Worm (Caenorhabditis elegans) whole organism, L3 larva: ENCODE data around the gene hlh-26.

Source experiments
- R02D3.7 ChIP-seq: fragments of 150-350 bp; optimal IDR thresholded peaks from 2 replicates; lab custom pipeline; 2014; ENCODE audit warnings: missing biosample characterization, missing genetic modification characterization
- ZK546.5 ChIP-seq: sonication (generic microtip); optimal IDR thresholded peaks from 2 replicates; lab custom pipeline; 2017; ENCODE audit warnings: missing biosample characterization, missing genetic modification characterization
- aly-2 ChIP-seq: fragments of 150-350 bp; optimal IDR thresholded peaks from 2 replicates; lab custom pipeline; 2014; ENCODE audit warnings: missing biosample characterization, missing genetic modification characterization
- ceh-16 ChIP-seq: sonication (generic microtip); optimal IDR thresholded peaks from 2 replicates; lab custom pipeline; 2017; ENCODE audit warnings: missing biosample characterization, missing genetic modification characterization
- ceh-28 ChIP-seq: fragments of 150-350 bp; optimal IDR thresholded peaks from 2 replicates; lab custom pipeline; 2014; ENCODE audit warnings: missing biosample characterization, missing genetic modification reagents, missing genetic modification characterization
- daf-12 ChIP-seq: fragments of 150-350 bp; optimal IDR thresholded peaks from 2 replicates; lab custom pipeline; 2014; ENCODE audit warnings: missing biosample characterization, missing genetic modification reagents, missing genetic modification characterization
- egl-27 ChIP-seq: sonication (generic microtip); optimal IDR thresholded peaks from 4 replicates; lab custom pipeline; 2017; ENCODE audit warnings: missing biosample characterization, missing genetic modification reagents, missing genetic modification characterization
- egl-5 ChIP-seq: fragments of 150-350 bp; optimal IDR thresholded peaks from 2 replicates; lab custom pipeline; 2017; ENCODE audit warnings: missing biosample characterization, missing genetic modification reagents, missing genetic modification characterization, inconsistent platforms
- elt-1 ChIP-seq: fragments of 150-350 bp; optimal IDR thresholded peaks from 2 replicates; lab custom pipeline; 2014; ENCODE audit warnings: missing biosample characterization, missing genetic modification characterization
- elt-2 ChIP-seq: sonication (generic microtip); optimal IDR thresholded peaks from 2 replicates; lab custom pipeline; 2016; ENCODE audit warnings: missing genetic modification reagents, mild to moderate bottlenecking, missing genetic modification characterization, missing compliant biosample characterization
- elt-3 ChIP-seq, 3 experiments: fragments of 150-350 bp in 1 of 3; sonication (generic microtip) in 2 of 3; optimal IDR thresholded peaks; 2 replicates in 2 of 3; 4 replicates in 1 of 3; lab custom pipeline; 2014 to 2017; ENCODE audit warnings: missing biosample characterization in 3 of 3, missing genetic modification characterization in 3 of 3
- eor-1 ChIP-seq, 2 experiments: fragments of 150-350 bp; optimal IDR thresholded peaks; 2 replicates each; lab custom pipeline; 2014 to 2018; ENCODE audit warnings: missing biosample characterization in 2 of 2, missing genetic modification characterization in 2 of 2
- fkh-10 ChIP-seq: sonication (generic microtip); optimal IDR thresholded peaks from 2 replicates; lab custom pipeline; 2017; ENCODE audit warnings: missing biosample characterization, missing genetic modification reagents, missing genetic modification characterization
- fkh-2 ChIP-seq: fragments of 150-350 bp; optimal IDR thresholded peaks from 2 replicates; lab custom pipeline; 2014; ENCODE audit warnings: missing biosample characterization, missing genetic modification reagents, missing genetic modification characterization
- fos-1 ChIP-seq: fragments of 150-350 bp; optimal IDR thresholded peaks from 2 replicates; lab custom pipeline; 2014; ENCODE audit warnings: missing biosample characterization, missing genetic modification characterization
- hmg-11 ChIP-seq: sonication (generic microtip); optimal IDR thresholded peaks from 2 replicates; lab custom pipeline; 2016; ENCODE audit warnings: missing genetic modification characterization, missing compliant biosample characterization
- jun-1 ChIP-seq: fragments of 150-350 bp; optimal IDR thresholded peaks from 2 replicates; lab custom pipeline; 2014; ENCODE audit warnings: missing biosample characterization, missing genetic modification reagents, missing genetic modification characterization
- lin-15B ChIP-seq: fragments of 150-350 bp; optimal IDR thresholded peaks from 2 replicates; lab custom pipeline; 2014; ENCODE audit warnings: missing biosample characterization, missing genetic modification characterization
- lin-39 ChIP-seq: fragments of 150-350 bp; optimal IDR thresholded peaks from 2 replicates; lab custom pipeline; 2018; ENCODE audit warnings: missing biosample characterization, missing genetic modification reagents, missing genetic modification characterization
- lsy-12 ChIP-seq: sonication (generic microtip); optimal IDR thresholded peaks from 2 replicates; lab custom pipeline; 2016; ENCODE audit warnings: mild to moderate bottlenecking, missing genetic modification characterization, missing compliant biosample characterization
- mml-1 ChIP-seq: fragments of 150-350 bp; sonication (generic microtip); optimal IDR thresholded peaks from 3 replicates; lab custom pipeline; 2014; ENCODE audit warnings: missing biosample characterization, missing genetic modification characterization
- nfya-1 ChIP-seq: sonication (generic microtip); optimal IDR thresholded peaks from 2 replicates; lab custom pipeline; 2017; ENCODE audit warnings: missing genetic modification characterization, mild to moderate bottlenecking, missing compliant biosample characterization, antibody characterized with exemption, moderate library complexity; ENCODE audit not compliant: insufficient read depth
- nhr-11 ChIP-seq: fragments of 150-350 bp; optimal IDR thresholded peaks from 2 replicates; lab custom pipeline; 2014; ENCODE audit warnings: missing biosample characterization, missing genetic modification characterization
- nhr-12 ChIP-seq: fragments of 150-350 bp; optimal IDR thresholded peaks from 2 replicates; lab custom pipeline; 2014; ENCODE audit warnings: missing biosample characterization, missing genetic modification characterization
- nhr-23 ChIP-seq: fragments of 150-350 bp; optimal IDR thresholded peaks from 2 replicates; lab custom pipeline; 2014; ENCODE audit warnings: missing biosample characterization, missing genetic modification reagents, missing genetic modification characterization
- nhr-237 ChIP-seq: fragments of 150-350 bp; optimal IDR thresholded peaks from 2 replicates; lab custom pipeline; 2014; ENCODE audit warnings: missing biosample characterization, missing genetic modification characterization
- nhr-25 ChIP-seq: sonication (generic microtip); optimal IDR thresholded peaks from 2 replicates; lab custom pipeline; 2017; ENCODE audit warnings: missing biosample characterization, missing genetic modification characterization
- nhr-43 ChIP-seq: sonication (generic microtip); optimal IDR thresholded peaks from 2 replicates; lab custom pipeline; 2016; ENCODE audit warnings: mild to moderate bottlenecking, missing genetic modification characterization, missing compliant biosample characterization; ENCODE audit not compliant: poor library complexity, severe bottlenecking
- nhr-76 ChIP-seq: fragments of 150-350 bp; sonication (generic microtip); optimal IDR thresholded peaks from 5 replicates; lab custom pipeline; 2014; ENCODE audit warnings: missing biosample characterization, missing genetic modification characterization
- nhr-77 ChIP-seq: fragments of 150-350 bp; optimal IDR thresholded peaks from 2 replicates; lab custom pipeline; 2014; ENCODE audit warnings: missing biosample characterization, missing genetic modification characterization
- pha-4 ChIP-seq: fragments of 150-350 bp; optimal IDR thresholded peaks from 2 replicates; lab custom pipeline; 2014; ENCODE audit warnings: missing biosample characterization, missing genetic modification reagents, missing genetic modification characterization
- pqm-1 ChIP-seq: fragments of 150-350 bp; optimal IDR thresholded peaks from 2 replicates; lab custom pipeline; 2017; ENCODE audit warnings: missing biosample characterization, missing genetic modification characterization, inconsistent platforms
- sea-2 ChIP-seq: fragments of 150-350 bp; sonication (generic microtip); optimal IDR thresholded peaks from 4 replicates; lab custom pipeline; 2014; ENCODE audit warnings: missing biosample characterization, missing genetic modification reagents, missing genetic modification characterization
- skn-1 ChIP-seq: fragments of 150-350 bp; optimal IDR thresholded peaks from 2 replicates; lab custom pipeline; 2014; ENCODE audit warnings: missing biosample characterization, missing genetic modification characterization
- tbx-2 ChIP-seq: sonication (generic microtip); optimal IDR thresholded peaks from 2 replicates; lab custom pipeline; 2016; ENCODE audit warnings: mild to moderate bottlenecking, missing genetic modification characterization, missing compliant biosample characterization
- unc-39 ChIP-seq: sonication (generic microtip); optimal IDR thresholded peaks from 4 replicates; lab custom pipeline; 2017; ENCODE audit warnings: missing biosample characterization, missing genetic modification characterization
- unc-62 ChIP-seq: fragments of 150-350 bp; sonication (generic microtip); optimal IDR thresholded peaks from 4 replicates; lab custom pipeline; 2014; ENCODE audit warnings: missing biosample characterization, missing genetic modification reagents, missing genetic modification characterization
- zag-1 ChIP-seq: fragments of 150-350 bp; optimal IDR thresholded peaks from 2 replicates; lab custom pipeline; 2014; ENCODE audit warnings: missing biosample characterization, missing genetic modification characterization
- ztf-11 ChIP-seq: fragments of 150-350 bp; optimal IDR thresholded peaks from 2 replicates; lab custom pipeline; 2014; ENCODE audit warnings: missing biosample characterization, missing genetic modification characterization
- ztf-4 ChIP-seq: fragments of 150-350 bp; optimal IDR thresholded peaks from 2 replicates; lab custom pipeline; 2014; ENCODE audit warnings: missing biosample characterization, missing genetic modification characterization

Gene hlh-26

DNA sequence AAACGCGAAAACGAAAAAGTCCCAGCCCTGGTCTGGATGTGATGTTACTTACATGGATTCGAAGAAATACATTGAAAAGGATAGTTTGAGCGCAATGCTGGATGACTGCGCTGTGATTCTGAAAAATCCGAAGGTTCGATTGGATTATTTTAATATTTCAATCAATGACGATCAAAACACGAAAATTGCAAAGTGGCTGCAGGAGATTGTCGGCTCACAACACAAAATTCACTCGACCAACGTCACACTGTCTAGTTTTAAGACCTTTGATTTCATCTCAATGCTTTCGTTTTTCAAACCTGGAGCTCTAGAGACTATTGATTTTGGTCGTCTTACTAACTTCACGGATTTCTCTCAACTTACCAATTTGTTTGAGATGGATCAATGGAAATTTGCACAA, 18.0 kb upstream of the hlh-26 start, which contains the start of gene C17C3.5:
TSS of gene C17C3.5 (plus strand) at position 301 of the 400 bp plus-strand sequence.
- no peak for TF ChIP-seq nhr-237 (tag; lab: Kevin White, UChicago)
- no peak for TF ChIP-seq lin-39 (tag; lab: Kevin White, UChicago)
- TF ChIP-seq lin-15B (tag; lab: Kevin White, UChicago) = no peak
- TF ChIP-seq nhr-23 (tag; lab: Kevin White, UChicago) = no peak
- no peak for TF ChIP-seq nhr-43 (tag; lab: Kevin White, UChicago)
- TF ChIP-seq fkh-2 (tag; lab: Kevin White, UChicago) = no peak
- no peak for TF ChIP-seq fos-1 (tag; lab: Kevin White, UChicago)
- no peak for TF ChIP-seq elt-2 (tag; lab: Kevin White, UChicago)
- TF ChIP-seq ztf-4 (tag; lab: Kevin White, UChicago) = no peak
- TF ChIP-seq mml-1 (tag; lab: Kevin White, UChicago) = no peak
- no peak for TF ChIP-seq fkh-10 (GFP tag; lab: Kevin White, UChicago)
- TF ChIP-seq ztf-11 (tag; lab: Kevin White, UChicago) = no peak
- TF ChIP-seq, all 47 proteins: peak for 0

DNA sequence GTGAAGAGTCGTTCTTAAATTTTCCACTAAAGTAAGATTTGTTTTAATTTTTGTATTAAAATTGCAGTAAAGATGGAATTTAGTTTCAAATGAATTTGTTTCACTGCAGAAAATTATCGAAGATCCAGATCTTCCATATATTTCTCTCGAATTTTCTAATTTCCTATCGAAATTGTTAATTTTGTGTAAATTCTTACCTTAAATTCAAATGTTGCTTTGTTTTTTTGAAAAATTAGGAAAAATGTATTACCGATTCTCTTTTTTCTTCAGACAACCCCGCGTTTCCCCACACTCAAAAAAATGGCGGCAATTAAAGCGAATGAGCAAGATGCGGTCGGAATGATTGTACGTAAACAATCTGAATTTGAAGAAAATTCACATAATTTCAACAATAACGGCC, 16.2 kb upstream of the hlh-26 start, which contains the start of gene C17C3.6:
TSS of gene C17C3.6 (plus strand) at position 301 of the 400 bp plus-strand sequence.
- no peak for TF ChIP-seq sea-2 (GFP tag; lab: Kevin White, UChicago)
- no peak for TF ChIP-seq fkh-2 (tag; lab: Kevin White, UChicago)
- no peak for TF ChIP-seq hmg-11 (tag; lab: Kevin White, UChicago)
- TF ChIP-seq nhr-12 (tag; lab: Kevin White, UChicago) = no peak
- TF ChIP-seq daf-12 = no peak
- TF ChIP-seq ztf-11 (tag; lab: Kevin White, UChicago) = no peak
- no peak for TF ChIP-seq nhr-77 (tag; lab: Kevin White, UChicago)
- no peak for TF ChIP-seq jun-1 (tag; lab: Kevin White, UChicago)
- no peak for TF ChIP-seq ZK546.5 (tag; lab: Kevin White, UChicago)
- TF ChIP-seq ztf-4 (tag; lab: Kevin White, UChicago) = no peak
- no peak for TF ChIP-seq ceh-28
- no peak for TF ChIP-seq aly-2 (tag; lab: Kevin White, UChicago)
- TF ChIP-seq, all 47 proteins: peak for 0

DNA sequence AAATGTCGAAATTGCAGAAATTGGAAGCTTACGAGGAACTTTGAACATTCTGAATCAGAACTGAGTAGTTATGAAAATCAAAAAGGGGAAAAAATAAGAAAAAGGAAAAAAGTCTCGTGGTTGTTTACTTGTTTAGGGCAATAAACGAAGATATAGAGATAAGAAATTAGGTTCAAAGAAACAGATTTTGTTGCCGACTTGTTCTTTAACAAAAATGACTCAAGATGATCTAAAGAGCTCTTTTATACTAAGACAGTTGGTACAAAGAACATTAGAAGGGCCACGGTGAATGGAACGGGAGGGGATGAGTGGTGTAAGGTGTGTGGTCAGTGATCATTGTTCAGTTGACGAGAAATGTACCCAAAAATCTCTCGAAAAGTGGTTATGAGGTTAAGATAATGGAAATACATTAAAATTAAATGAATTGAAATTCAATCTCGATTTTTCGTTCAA, 13.9 kb upstream of the hlh-26 start, which contains the start of gene acdh-2:
TSS of gene acdh-2 (minus strand) at position 51 of the 453 bp plus-strand sequence.
- TF ChIP-seq nhr-43 (tag; lab: Kevin White, UChicago) = peak; percentile 18
- peak; percentile 35 for TF ChIP-seq nfya-1
- no peak for TF ChIP-seq unc-39 (tag; lab: Kevin White, UChicago)
- TF ChIP-seq R02D3.7 (tag; lab: Kevin White, UChicago) = no peak

DNA sequence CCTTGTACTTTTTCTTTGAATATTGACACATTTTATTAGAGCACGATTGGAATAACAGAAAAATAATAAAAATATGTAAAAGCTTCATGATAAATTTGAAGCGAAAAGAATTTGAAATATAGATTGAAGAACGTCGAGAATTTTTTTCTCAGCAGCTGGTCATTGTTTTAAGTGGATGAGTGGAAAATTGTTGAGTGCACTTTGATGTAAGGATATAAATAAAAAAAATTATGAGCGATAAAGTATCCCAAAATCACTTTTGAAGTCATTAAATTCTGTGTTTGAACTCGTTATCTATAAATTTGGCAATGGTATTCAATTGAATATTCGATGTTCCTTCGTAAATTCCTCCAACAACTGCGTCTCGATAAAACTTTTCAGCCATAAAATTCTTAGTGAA, 11.2 kb upstream of the hlh-26 start, which contains the start of gene ins-13:
TSS of gene ins-13 (minus strand) at position 101 of the 400 bp plus-strand sequence.
- TF ChIP-seq fkh-10 (GFP tag; lab: Kevin White, UChicago) (no peak), ceh-28 (no peak), pqm-1 (tag; lab: Kevin White, UChicago) (no peak), ztf-4 (tag; lab: Kevin White, UChicago) (no peak)

DNA sequence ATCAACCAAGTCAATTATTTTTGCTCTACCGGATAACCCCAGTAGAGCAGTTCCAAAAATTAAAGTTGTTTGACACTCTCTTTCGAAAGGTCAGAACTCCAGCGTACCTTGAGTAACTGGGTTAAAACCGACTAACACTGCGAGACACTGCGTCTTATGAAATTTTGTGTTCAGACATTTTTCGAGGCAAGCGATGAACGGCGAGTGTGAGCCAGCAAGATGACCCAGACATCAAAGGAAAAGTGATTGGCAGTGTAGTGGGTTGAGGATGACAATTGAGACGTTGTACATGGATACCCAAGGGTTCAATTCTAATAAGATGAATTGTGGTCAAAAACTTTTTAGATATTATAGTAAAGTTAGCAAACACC, 10.6 kb upstream of the hlh-26 start:
- no peak for TF ChIP-seq zag-1 (tag; lab: Kevin White, UChicago)
- no peak for TF ChIP-seq fkh-2 (tag; lab: Kevin White, UChicago)
- TF ChIP-seq nhr-76 (tag; lab: Kevin White, UChicago) = no peak
- no peak for TF ChIP-seq sea-2 (GFP tag; lab: Kevin White, UChicago)
- TF ChIP-seq daf-12 = no peak
- TF ChIP-seq mml-1 (tag; lab: Kevin White, UChicago) = no peak
- no peak for TF ChIP-seq R02D3.7 (tag; lab: Kevin White, UChicago)
- no peak for TF ChIP-seq ZK546.5 (tag; lab: Kevin White, UChicago)
- TF ChIP-seq jun-1 (tag; lab: Kevin White, UChicago) = peak; percentile 41
- TF ChIP-seq ceh-16 = no peak
- peak; percentile 51 for TF ChIP-seq unc-62 (GFP tag; lab: Kevin White, UChicago)
- no peak for TF ChIP-seq lsy-12
- no peak for TF ChIP-seq ztf-11 (tag; lab: Kevin White, UChicago)
- TF ChIP-seq fkh-10 (GFP tag; lab: Kevin White, UChicago) = no peak
- TF ChIP-seq skn-1 (tag; lab: Kevin White, UChicago) = peak; percentile 57
- no peak for TF ChIP-seq elt-1
- no peak for TF ChIP-seq fos-1 (tag; lab: Kevin White, UChicago)
- peak; percentile 26 for TF ChIP-seq lin-15B (tag; lab: Kevin White, UChicago)
- TF ChIP-seq nfya-1 = peak; percentile 80
- TF ChIP-seq tbx-2 (tag; lab: Kevin White, UChicago) = no peak
- no peak for TF ChIP-seq nhr-237 (tag; lab: Kevin White, UChicago)
- no peak for TF ChIP-seq egl-27 (tag; lab: Kevin White, UChicago)
- peak; percentile 31 for TF ChIP-seq pqm-1 (tag; lab: Kevin White, UChicago)
- peak; percentile 60 for TF ChIP-seq nhr-25
- TF ChIP-seq nhr-11 (tag; lab: Kevin White, UChicago) = no peak
- TF ChIP-seq egl-5 (tag; lab: Kevin White, UChicago) = peak; percentile 60
- TF ChIP-seq hmg-11 (tag; lab: Kevin White, UChicago) = no peak
- no peak for TF ChIP-seq eor-1 (tag; optimal IDR thresholded peaks at IDR 0.05; lab: Kevin White, UChicago)
- no peak for TF ChIP-seq aly-2 (tag; lab: Kevin White, UChicago)
- peak; percentile 72 for TF ChIP-seq lin-39 (tag; lab: Kevin White, UChicago)
- TF ChIP-seq elt-3 (tag; optimal IDR thresholded peaks at IDR 0.05; lab: Kevin White, UChicago) = no peak
- TF ChIP-seq pha-4 (tag; lab: Kevin White, UChicago) = peak; percentile 81
